Fruit fly (Drosophila melanogaster) whole organism, prepupa: ENCODE results near the gene CG7900.

ENCODE experiments used
- Blimp-1 ChIP-seq: fragments of 200-800 bp; sonication (Bioruptor generic); optimal IDR thresholded peaks from 3 replicates; lab custom pipeline; 2017; ENCODE audit warnings: missing biosample characterization, missing genetic modification characterization, mild to moderate bottlenecking, moderate library complexity, missing genetic modification reagents
- CG10631 ChIP-seq: fragments of 200-800 bp; sonication (Bioruptor generic); optimal IDR thresholded peaks from 2 replicates; lab custom pipeline; 2016; ENCODE audit warnings: missing biosample characterization, missing genetic modification characterization
- CG11294 ChIP-seq: fragments of 200-800 bp; sonication (Bioruptor generic); IDR thresholded peaks from 2 replicates; pipeline ENCODE4 v1.3.6; 2022; ENCODE audit warnings: missing biosample characterization, missing genetic modification characterization
- CG11902 ChIP-seq: fragments of 200-800 bp; sonication (Bioruptor generic); optimal IDR thresholded peaks from 3 replicates; lab custom pipeline; 2016; ENCODE audit warnings: missing biosample characterization, missing genetic modification characterization
- CG15336 ChIP-seq: fragments of 200-800 bp; sonication (Bioruptor generic); IDR thresholded peaks from 2 replicates; pipeline ENCODE4 v1.3.6; 2022; ENCODE audit warnings: missing biosample characterization, missing genetic modification characterization
- CG1621 ChIP-seq: fragments of 200-800 bp; sonication (Bioruptor generic); optimal IDR thresholded peaks from 3 replicates; lab custom pipeline; 2018; ENCODE audit warnings: missing biosample characterization, mild to moderate bottlenecking, missing genetic modification characterization
- CG3032 ChIP-seq: fragments of 200-800 bp; optimal IDR thresholded peaks from 2 replicates; lab custom pipeline; 2019; ENCODE audit warnings: missing biosample characterization, mild to moderate bottlenecking, missing genetic modification characterization, moderate library complexity
- CG32006 ChIP-seq: fragments of 200-800 bp; sonication (Bioruptor generic); optimal IDR thresholded peaks from 3 replicates; lab custom pipeline; 2017; ENCODE audit warnings: missing biosample characterization, mild to moderate bottlenecking, missing genetic modification characterization
- CG4318 ChIP-seq: fragments of 200-800 bp; sonication (Bioruptor generic); optimal IDR thresholded peaks from 3 replicates; lab custom pipeline; 2017; ENCODE audit warnings: missing biosample characterization, mild to moderate bottlenecking, missing genetic modification characterization
- CG6163 ChIP-seq: fragments of 200-800 bp; sonication (Bioruptor generic); IDR thresholded peaks from 3 replicates; pipeline ENCODE4 v1.3.6; 2022; ENCODE audit warnings: missing biosample characterization, missing genetic modification characterization
- CG6792 ChIP-seq: fragments of 200-800 bp; sonication (Bioruptor generic); optimal IDR thresholded peaks from 3 replicates; lab custom pipeline; 2016; ENCODE audit warnings: missing biosample characterization, missing genetic modification characterization
- CG6854 ChIP-seq: fragments of 200-800 bp; sonication (Bioruptor generic); optimal IDR thresholded peaks from 2 replicates; lab custom pipeline; 2017; ENCODE audit warnings: missing biosample characterization, mild to moderate bottlenecking, missing genetic modification characterization
- CG8119 ChIP-seq: fragments of 200-800 bp; sonication (Bioruptor generic); IDR thresholded peaks from 3 replicates; pipeline ENCODE4 v1.3.6; 2022; ENCODE audit warnings: missing biosample characterization, missing genetic modification characterization
- CG8319 ChIP-seq: fragments of 200-800 bp; sonication (Bioruptor generic); optimal IDR thresholded peaks from 3 replicates; lab custom pipeline; 2016; ENCODE audit warnings: missing biosample characterization, missing genetic modification characterization
- Eip75B ChIP-seq: fragments of 200-800 bp; sonication (Bioruptor generic); optimal IDR thresholded peaks from 3 replicates; lab custom pipeline; 2016; ENCODE audit warnings: missing biosample characterization, missing genetic modification characterization
- Eip78C ChIP-seq: fragments of 200-800 bp; sonication (Bioruptor generic); peaks from one replicate; lab custom pipeline; 2016; ENCODE audit warnings: missing biosample characterization, missing genetic modification characterization
- Eip93F ChIP-seq: fragments of 200-800 bp; sonication (Bioruptor generic); optimal IDR thresholded peaks from 2 replicates; lab custom pipeline; 2016; ENCODE audit warnings: missing biosample characterization, mild to moderate bottlenecking, missing genetic modification characterization
- Ets21C ChIP-seq: fragments of 200-800 bp; sonication (Bioruptor generic); optimal IDR thresholded peaks from 3 replicates; lab custom pipeline; 2016; ENCODE audit warnings: missing biosample characterization, missing genetic modification characterization
- Ets96B ChIP-seq: fragments of 200-800 bp; optimal IDR thresholded peaks from 2 replicates; lab custom pipeline; 2019; ENCODE audit warnings: missing biosample characterization, mild to moderate bottlenecking, missing genetic modification characterization, moderate library complexity
- Gug ChIP-seq: fragments of 200-800 bp; sonication (Bioruptor generic); IDR thresholded peaks from 2 replicates; pipeline ENCODE4 v1.3.6; 2022; ENCODE audit warnings: missing biosample characterization, missing genetic modification characterization
- Hr39 ChIP-seq: fragments of 200-800 bp; sonication (Bioruptor generic); optimal IDR thresholded peaks from 2 replicates; lab custom pipeline; 2016; ENCODE audit warnings: missing biosample characterization, missing genetic modification characterization
- Hr4 ChIP-seq: fragments of 200-800 bp; sonication (Bioruptor generic); optimal IDR thresholded peaks from 3 replicates; lab custom pipeline; 2016; ENCODE audit warnings: missing biosample characterization, missing genetic modification characterization
- Lpt ChIP-seq: fragments of 200-800 bp; sonication (Bioruptor generic); optimal IDR thresholded peaks from 3 replicates; lab custom pipeline; 2016; ENCODE audit warnings: missing biosample characterization, missing genetic modification characterization
- Met ChIP-seq: fragments of 200-800 bp; sonication (Bioruptor generic); optimal IDR thresholded peaks from 3 replicates; lab custom pipeline; 2016; ENCODE audit warnings: missing biosample characterization, missing genetic modification characterization
- Sox102F ChIP-seq: fragments of 200-800 bp; sonication (Bioruptor generic); optimal IDR thresholded peaks from 2 replicates; lab custom pipeline; 2016; ENCODE audit warnings: missing biosample characterization, mild to moderate bottlenecking, missing genetic modification characterization
- Sox14 ChIP-seq: fragments of 200-800 bp; sonication (Bioruptor generic); optimal IDR thresholded peaks from 3 replicates; lab custom pipeline; 2016; ENCODE audit warnings: missing biosample characterization, missing genetic modification characterization
- achi ChIP-seq: fragments of 200-800 bp; sonication (Bioruptor generic); optimal IDR thresholded peaks from 3 replicates; lab custom pipeline; 2016; ENCODE audit warnings: missing biosample characterization, missing genetic modification characterization
- eg ChIP-seq: fragments of 200-800 bp; sonication (Bioruptor generic); IDR thresholded peaks from 3 replicates; pipeline ENCODE4 v1.3.6; 2022; ENCODE audit warnings: missing biosample characterization, missing genetic modification characterization
- esn ChIP-seq: fragments of 200-800 bp; sonication (Bioruptor generic); optimal IDR thresholded peaks from 2 replicates; lab custom pipeline; 2016; ENCODE audit warnings: missing biosample characterization, mild to moderate bottlenecking, missing genetic modification characterization, moderate library complexity
- lz ChIP-seq: fragments of 200-800 bp; sonication (Bioruptor generic); optimal IDR thresholded peaks from 3 replicates; lab custom pipeline; 2016; ENCODE audit warnings: missing biosample characterization, missing genetic modification characterization
- net ChIP-seq: fragments of 200-800 bp; sonication (Bioruptor generic); optimal IDR thresholded peaks from 3 replicates; lab custom pipeline; 2016; ENCODE audit warnings: missing biosample characterization, missing genetic modification characterization
- salr ChIP-seq, 2 experiments: fragments of 200-800 bp; sonication (Bioruptor generic); optimal IDR thresholded peaks; 3 replicates each; lab custom pipeline; 2016 to 2018; ENCODE audit warnings: missing biosample characterization in 2 of 2, missing genetic modification characterization in 2 of 2, mild to moderate bottlenecking in 1 of 2
- spab ChIP-seq: fragments of 200-800 bp; sonication (Bioruptor generic); optimal IDR thresholded peaks from 2 replicates; lab custom pipeline; 2017; ENCODE audit warnings: missing biosample characterization, mild to moderate bottlenecking, missing genetic modification characterization, missing genetic modification reagents
- ss ChIP-seq, 2 experiments: fragments of 200-800 bp; sonication (Bioruptor generic); optimal IDR thresholded peaks; 2 replicates in 1 of 2; 3 replicates in 1 of 2; lab custom pipeline; 2017 to 2018; ENCODE audit warnings: mild to moderate bottlenecking in 2 of 2, missing biosample characterization in 2 of 2, missing genetic modification characterization in 2 of 2, moderate library complexity in 1 of 2
- vri ChIP-seq: fragments of 200-800 bp; sonication (Bioruptor generic); optimal IDR thresholded peaks from 3 replicates; lab custom pipeline; 2016; ENCODE audit warnings: missing biosample characterization, mild to moderate bottlenecking, missing genetic modification characterization

The CG7900 gene

DNA sequence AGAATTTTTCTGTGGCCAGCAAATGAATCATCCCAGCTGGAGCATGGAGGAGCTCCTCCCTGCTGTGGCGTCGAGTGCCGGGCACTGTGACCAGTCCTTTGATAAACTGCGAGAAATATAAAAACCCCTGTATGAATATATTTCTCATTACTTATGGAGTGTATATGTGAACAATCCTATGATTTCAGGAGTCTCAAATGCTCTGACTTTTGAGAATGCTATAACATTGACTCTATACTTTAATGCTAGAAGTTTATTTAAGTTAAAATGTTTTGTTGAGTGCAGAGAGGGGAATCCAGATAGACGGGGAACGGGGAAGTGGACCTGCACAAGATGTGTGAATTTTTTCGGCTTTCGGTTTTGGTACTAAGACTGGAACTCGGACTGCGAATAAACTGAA, 48.2 kb downstream of the CG7900 start (continued):
- TF ChIP-seq CG6163 (peak; percentile 65; the same call in 2 of the 3 replicates), lz (GFP tag; lab: Kevin White, UChicago) (peak; percentile 73), CG32006 (GFP tag; lab: Kevin White, UChicago) (peak; percentile 3), spab (GFP tag; lab: Kevin White, UChicago) (peak; percentile 13), CG3032 (tag; lab: Kevin White, UChicago) (peak; percentile 31), CG6792 (GFP tag; lab: Kevin White, UChicago) (peak; percentile 25), Ets96B (tag; lab: Kevin White, UChicago) (peak; percentile 23), esn (GFP tag; lab: Kevin White, UChicago) (peak; percentile 80), Blimp-1 (peak; percentile 11), CG11902 (GFP tag; lab: Kevin White, UChicago) (peak; percentile 12), Eip93F (GFP tag; lab: Kevin White, UChicago) (peak; percentile 59), salr (GFP tag; optimal IDR thresholded peaks at IDR 0.05; lab: Kevin White, UChicago) (peak in 1 of 2 experiments; percentile 29), Sox14 (peak; percentile 72), CG6854 (GFP tag; lab: Kevin White, UChicago) (no peak), ss (GFP tag; optimal IDR thresholded peaks at IDR 0.05; lab: Kevin White, UChicago) (no peak), CG10631 (GFP tag; lab: Kevin White, UChicago) (peak; percentile 46), vri (GFP tag; lab: Kevin White, UChicago) (peak; percentile 68), CG11294 (no peak), Ets21C (peak; percentile 54)

DNA sequence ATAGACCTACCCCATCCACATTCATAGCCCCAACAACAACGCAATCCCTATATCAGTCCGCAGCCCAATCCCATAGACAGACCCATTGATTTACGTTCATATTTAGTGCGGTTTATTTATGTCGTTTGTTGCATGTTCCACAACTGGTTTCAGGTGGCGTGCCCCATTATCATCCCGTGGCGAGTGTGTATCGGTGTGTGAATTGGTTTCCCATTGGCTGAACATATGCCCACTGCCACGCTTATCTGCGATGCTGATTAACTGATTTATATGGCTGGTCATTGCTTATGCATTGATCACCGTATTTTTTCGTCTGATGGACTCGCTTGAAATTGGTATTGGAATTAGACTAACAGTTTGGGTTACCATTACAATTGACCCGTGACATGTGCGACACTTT, 51.8 kb downstream of the CG7900 start:
- no peak for TF ChIP-seq lz (GFP tag; lab: Kevin White, UChicago)
- TF ChIP-seq ss (GFP tag; optimal IDR thresholded peaks at IDR 0.05; lab: Kevin White, UChicago) = peak in 1 of 2 experiments; percentile 60

dm6 chr3R:8146892-8147384, 53.0 kb downstream of the CG7900 start:
- TF ChIP-seq CG4318 (GFP tag; lab: Kevin White, UChicago) (no peak), Lpt (GFP tag; lab: Kevin White, UChicago) (no peak), Sox102F (GFP tag; lab: Kevin White, UChicago) (no peak), Gug (GFP tag; lab: Robert Waterston, UW) (no peak), CG1621 (tag; lab: Kevin White, UChicago) (no peak), eg (GFP tag; lab: Robert Waterston, UW) (no peak), CG8319 (GFP tag; lab: Kevin White, UChicago) (no peak), Sox14 (no peak), CG6854 (GFP tag; lab: Kevin White, UChicago) (no peak), Hr4 (GFP tag; lab: Kevin White, UChicago) (no peak), CG8119 (GFP tag; lab: Robert Waterston, UW) (no peak), CG10631 (GFP tag; lab: Kevin White, UChicago) (no peak), Met (GFP tag; lab: Kevin White, UChicago) (no peak)
- TF ChIP-seq, all 60 proteins: peak for 0

dm6 chr3R:8149003-8149402, 55.1 kb downstream of the CG7900 start:
- TF ChIP-seq Eip75B (GFP tag; lab: Kevin White, UChicago) = no peak
- peak; percentile 52 for TF ChIP-seq Eip78C (GFP tag; lab: Kevin White, UChicago)
- TF ChIP-seq, all 60 proteins: peak for 1

DNA sequence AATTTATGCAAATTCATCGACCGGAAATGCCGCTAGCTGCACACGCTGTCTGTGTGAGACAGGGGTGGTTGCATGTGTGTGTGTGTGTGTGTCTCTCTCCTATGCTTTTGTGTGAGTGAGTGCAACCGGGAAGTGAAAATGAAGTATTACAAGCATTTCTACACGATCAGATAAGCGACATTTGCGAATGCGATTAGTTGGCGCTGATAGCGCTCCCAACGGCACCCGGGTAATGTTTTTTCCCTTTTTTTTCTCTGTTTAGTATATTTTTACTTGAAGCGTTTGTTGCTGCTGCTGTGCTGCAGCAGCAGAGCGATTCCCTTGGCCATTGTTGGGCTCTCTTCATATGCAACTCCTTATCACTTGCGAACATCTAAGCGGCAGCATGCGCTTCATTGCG, 56.1 kb downstream of the CG7900 start:
- TF ChIP-seq Ets21C (no peak), net (GFP tag; lab: Kevin White, UChicago) (no peak), eg (GFP tag; lab: Robert Waterston, UW) (no peak), Hr39 (GFP tag; lab: Kevin White, UChicago) (no peak), achi (GFP tag; lab: Kevin White, UChicago) (no peak), Ets96B (tag; lab: Kevin White, UChicago) (no peak), Eip75B (GFP tag; lab: Kevin White, UChicago) (no peak), salr (GFP tag; optimal IDR thresholded peaks at IDR 0.05; lab: Kevin White, UChicago) (no peak), CG15336 (GFP tag; lab: Robert Waterston, UW) (no peak)
- TF ChIP-seq, all 60 proteins: peak for 0
